Fruit fly (Drosophila melanogaster) whole organism, prepupa: ENCODE data around the gene CG42375.
A peak's percentile ranks its signal among the peaks of the same experiment; 100 is the strongest.

Experiments
- Blimp-1 ChIP-seq: fragments of 200-800 bp; sonication (Bioruptor generic); optimal IDR thresholded peaks from 3 replicates; lab custom pipeline; 2017; ENCODE audit warnings: missing biosample characterization, missing genetic modification characterization, mild to moderate bottlenecking, moderate library complexity, missing genetic modification reagents
- CG10631 ChIP-seq: fragments of 200-800 bp; sonication (Bioruptor generic); optimal IDR thresholded peaks from 2 replicates; lab custom pipeline; 2016; ENCODE audit warnings: missing biosample characterization, missing genetic modification characterization
- CG11294 ChIP-seq: fragments of 200-800 bp; sonication (Bioruptor generic); IDR thresholded peaks from 2 replicates; pipeline ENCODE4 v1.3.6; 2022; ENCODE audit warnings: missing biosample characterization, missing genetic modification characterization
- CG11762 ChIP-seq: fragments of 200-800 bp; sonication (Bioruptor generic); optimal IDR thresholded peaks from 3 replicates; lab custom pipeline; 2016; ENCODE audit warnings: missing biosample characterization, missing genetic modification characterization; ENCODE audit not compliant: insufficient read depth
- CG11902 ChIP-seq: fragments of 200-800 bp; sonication (Bioruptor generic); optimal IDR thresholded peaks from 3 replicates; lab custom pipeline; 2016; ENCODE audit warnings: missing biosample characterization, missing genetic modification characterization
- CG15336 ChIP-seq: fragments of 200-800 bp; sonication (Bioruptor generic); IDR thresholded peaks from 2 replicates; pipeline ENCODE4 v1.3.6; 2022; ENCODE audit warnings: missing biosample characterization, missing genetic modification characterization
- CG1621 ChIP-seq: fragments of 200-800 bp; sonication (Bioruptor generic); optimal IDR thresholded peaks from 3 replicates; lab custom pipeline; 2018; ENCODE audit warnings: missing biosample characterization, mild to moderate bottlenecking, missing genetic modification characterization
- CG16779 ChIP-seq: fragments of 200-800 bp; sonication (Bioruptor generic); optimal IDR thresholded peaks from 3 replicates; lab custom pipeline; 2017; ENCODE audit warnings: missing biosample characterization, mild to moderate bottlenecking, missing genetic modification characterization
- CG3032 ChIP-seq: fragments of 200-800 bp; optimal IDR thresholded peaks from 2 replicates; lab custom pipeline; 2019; ENCODE audit warnings: missing biosample characterization, mild to moderate bottlenecking, missing genetic modification characterization, moderate library complexity
- CG31627 ChIP-seq: fragments of 200-800 bp; sonication (Bioruptor generic); optimal IDR thresholded peaks from 3 replicates; lab custom pipeline; 2016; ENCODE audit warnings: missing biosample characterization, missing genetic modification characterization
- CG34406 ChIP-seq: fragments of 200-800 bp; sonication (Bioruptor generic); optimal IDR thresholded peaks from 3 replicates; lab custom pipeline; 2016; ENCODE audit warnings: missing biosample characterization, missing genetic modification characterization
- CG3919 ChIP-seq: fragments of 200-800 bp; sonication (Bioruptor generic); optimal IDR thresholded peaks from 3 replicates; lab custom pipeline; 2016; ENCODE audit warnings: missing biosample characterization, missing genetic modification characterization
- CG6163 ChIP-seq: fragments of 200-800 bp; sonication (Bioruptor generic); IDR thresholded peaks from 3 replicates; pipeline ENCODE4 v1.3.6; 2022; ENCODE audit warnings: missing biosample characterization, missing genetic modification characterization
- CG6276 ChIP-seq: fragments of 200-800 bp; sonication (Bioruptor generic); optimal IDR thresholded peaks from 2 replicates; lab custom pipeline; 2017; ENCODE audit warnings: missing biosample characterization, mild to moderate bottlenecking, missing genetic modification characterization
- CG6808 ChIP-seq: fragments of 200-800 bp; sonication (Bioruptor generic); optimal IDR thresholded peaks from 3 replicates; lab custom pipeline; 2017; ENCODE audit warnings: missing biosample characterization, missing genetic modification characterization, mild to moderate bottlenecking, moderate library complexity, missing genetic modification reagents
- CG6854 ChIP-seq: fragments of 200-800 bp; sonication (Bioruptor generic); optimal IDR thresholded peaks from 2 replicates; lab custom pipeline; 2017; ENCODE audit warnings: missing biosample characterization, mild to moderate bottlenecking, missing genetic modification characterization
- CG7368 ChIP-seq: fragments of 200-800 bp; sonication (Bioruptor generic); optimal IDR thresholded peaks from 3 replicates; lab custom pipeline; 2016; ENCODE audit warnings: missing biosample characterization, missing genetic modification characterization
- CG8119 ChIP-seq: fragments of 200-800 bp; sonication (Bioruptor generic); IDR thresholded peaks from 3 replicates; pipeline ENCODE4 v1.3.6; 2022; ENCODE audit warnings: missing biosample characterization, missing genetic modification characterization
- CG8319 ChIP-seq: fragments of 200-800 bp; sonication (Bioruptor generic); optimal IDR thresholded peaks from 3 replicates; lab custom pipeline; 2016; ENCODE audit warnings: missing biosample characterization, missing genetic modification characterization
- CG8632 ChIP-seq: fragments of 200-800 bp; sonication (Bioruptor generic); optimal IDR thresholded peaks from 3 replicates; lab custom pipeline; 2016; ENCODE audit warnings: missing biosample characterization, missing genetic modification characterization
- CG9139 ChIP-seq: fragments of 200-800 bp; sonication (Bioruptor generic); optimal IDR thresholded peaks from 3 replicates; lab custom pipeline; 2017; ENCODE audit warnings: missing biosample characterization, mild to moderate bottlenecking, missing genetic modification characterization
- Eip75B ChIP-seq: fragments of 200-800 bp; sonication (Bioruptor generic); optimal IDR thresholded peaks from 3 replicates; lab custom pipeline; 2016; ENCODE audit warnings: missing biosample characterization, missing genetic modification characterization
- Eip78C ChIP-seq: fragments of 200-800 bp; sonication (Bioruptor generic); peaks from one replicate; lab custom pipeline; 2016; ENCODE audit warnings: missing biosample characterization, missing genetic modification characterization
- Eip93F ChIP-seq: fragments of 200-800 bp; sonication (Bioruptor generic); optimal IDR thresholded peaks from 2 replicates; lab custom pipeline; 2016; ENCODE audit warnings: missing biosample characterization, mild to moderate bottlenecking, missing genetic modification characterization
- Ets21C ChIP-seq: fragments of 200-800 bp; sonication (Bioruptor generic); optimal IDR thresholded peaks from 3 replicates; lab custom pipeline; 2016; ENCODE audit warnings: missing biosample characterization, missing genetic modification characterization
- Ets96B ChIP-seq: fragments of 200-800 bp; optimal IDR thresholded peaks from 2 replicates; lab custom pipeline; 2019; ENCODE audit warnings: missing biosample characterization, mild to moderate bottlenecking, missing genetic modification characterization, moderate library complexity
- Gug ChIP-seq: fragments of 200-800 bp; sonication (Bioruptor generic); IDR thresholded peaks from 2 replicates; pipeline ENCODE4 v1.3.6; 2022; ENCODE audit warnings: missing biosample characterization, missing genetic modification characterization
- Hr4 ChIP-seq: fragments of 200-800 bp; sonication (Bioruptor generic); optimal IDR thresholded peaks from 3 replicates; lab custom pipeline; 2016; ENCODE audit warnings: missing biosample characterization, missing genetic modification characterization
- Lpt ChIP-seq: fragments of 200-800 bp; sonication (Bioruptor generic); optimal IDR thresholded peaks from 3 replicates; lab custom pipeline; 2016; ENCODE audit warnings: missing biosample characterization, missing genetic modification characterization
- Met ChIP-seq: fragments of 200-800 bp; sonication (Bioruptor generic); optimal IDR thresholded peaks from 3 replicates; lab custom pipeline; 2016; ENCODE audit warnings: missing biosample characterization, missing genetic modification characterization
- OdsH ChIP-seq: fragments of 200-800 bp; sonication (Bioruptor generic); optimal IDR thresholded peaks from 3 replicates; lab custom pipeline; 2016; ENCODE audit warnings: missing biosample characterization, missing genetic modification characterization
- Smox ChIP-seq: fragments of 200-800 bp; sonication (Bioruptor generic); optimal IDR thresholded peaks from 3 replicates; lab custom pipeline; 2016; ENCODE audit warnings: missing biosample characterization, missing genetic modification characterization
- Sox102F ChIP-seq: fragments of 200-800 bp; sonication (Bioruptor generic); optimal IDR thresholded peaks from 2 replicates; lab custom pipeline; 2016; ENCODE audit warnings: missing biosample characterization, mild to moderate bottlenecking, missing genetic modification characterization
- Sox14 ChIP-seq: fragments of 200-800 bp; sonication (Bioruptor generic); optimal IDR thresholded peaks from 3 replicates; lab custom pipeline; 2016; ENCODE audit warnings: missing biosample characterization, missing genetic modification characterization
- Sox15 ChIP-seq: fragments of 200-800 bp; sonication (Bioruptor generic); optimal IDR thresholded peaks from 3 replicates; lab custom pipeline; 2016; ENCODE audit warnings: missing biosample characterization, missing genetic modification characterization
- achi ChIP-seq: fragments of 200-800 bp; sonication (Bioruptor generic); optimal IDR thresholded peaks from 3 replicates; lab custom pipeline; 2016; ENCODE audit warnings: missing biosample characterization, missing genetic modification characterization
- acj6 ChIP-seq: fragments of 200-800 bp; sonication (Bioruptor generic); optimal IDR thresholded peaks from 3 replicates; lab custom pipeline; 2016; ENCODE audit warnings: missing biosample characterization, missing genetic modification characterization
- cyc ChIP-seq: fragments of 200-800 bp; sonication (Bioruptor generic); optimal IDR thresholded peaks from 3 replicates; lab custom pipeline; 2016; ENCODE audit warnings: missing biosample characterization, missing genetic modification characterization
- dac ChIP-seq: fragments of 200-800 bp; sonication (Bioruptor generic); optimal IDR thresholded peaks from 2 replicates; lab custom pipeline; 2017; ENCODE audit warnings: missing biosample characterization, mild to moderate bottlenecking, missing genetic modification characterization
- dsx ChIP-seq: fragments of 200-800 bp; optimal IDR thresholded peaks from 3 replicates; lab custom pipeline; 2019; ENCODE audit warnings: missing biosample characterization, mild to moderate bottlenecking, missing genetic modification characterization, moderate library complexity; ENCODE audit not compliant: poor library complexity, severe bottlenecking
- eg ChIP-seq: fragments of 200-800 bp; sonication (Bioruptor generic); IDR thresholded peaks from 3 replicates; pipeline ENCODE4 v1.3.6; 2022; ENCODE audit warnings: missing biosample characterization, missing genetic modification characterization
- esn ChIP-seq: fragments of 200-800 bp; sonication (Bioruptor generic); optimal IDR thresholded peaks from 2 replicates; lab custom pipeline; 2016; ENCODE audit warnings: missing biosample characterization, mild to moderate bottlenecking, missing genetic modification characterization, moderate library complexity
- fd85E ChIP-seq: fragments of 200-800 bp; sonication (Bioruptor generic); optimal IDR thresholded peaks from 3 replicates; lab custom pipeline; 2016; ENCODE audit warnings: missing biosample characterization, missing genetic modification characterization
- fkh ChIP-seq: fragments of 200-800 bp; sonication (Bioruptor generic); optimal IDR thresholded peaks from 3 replicates; lab custom pipeline; 2017; ENCODE audit warnings: missing biosample characterization, mild to moderate bottlenecking, missing genetic modification characterization, moderate library complexity
- lz ChIP-seq: fragments of 200-800 bp; sonication (Bioruptor generic); optimal IDR thresholded peaks from 3 replicates; lab custom pipeline; 2016; ENCODE audit warnings: missing biosample characterization, missing genetic modification characterization
- net ChIP-seq: fragments of 200-800 bp; sonication (Bioruptor generic); optimal IDR thresholded peaks from 3 replicates; lab custom pipeline; 2016; ENCODE audit warnings: missing biosample characterization, missing genetic modification characterization
- pdm3 ChIP-seq: fragments of 200-800 bp; sonication (Bioruptor generic); optimal IDR thresholded peaks from 3 replicates; lab custom pipeline; 2016; ENCODE audit warnings: missing biosample characterization, missing genetic modification characterization
- salr ChIP-seq, 2 experiments: fragments of 200-800 bp; sonication (Bioruptor generic); optimal IDR thresholded peaks; 3 replicates each; lab custom pipeline; 2016 to 2018; ENCODE audit warnings: missing biosample characterization in 2 of 2, missing genetic modification characterization in 2 of 2, mild to moderate bottlenecking in 1 of 2
- spab ChIP-seq: fragments of 200-800 bp; sonication (Bioruptor generic); optimal IDR thresholded peaks from 2 replicates; lab custom pipeline; 2017; ENCODE audit warnings: missing biosample characterization, mild to moderate bottlenecking, missing genetic modification characterization, missing genetic modification reagents
- ss ChIP-seq, 2 experiments: fragments of 200-800 bp; sonication (Bioruptor generic); optimal IDR thresholded peaks; 2 replicates in 1 of 2; 3 replicates in 1 of 2; lab custom pipeline; 2017 to 2018; ENCODE audit warnings: mild to moderate bottlenecking in 2 of 2, missing biosample characterization in 2 of 2, missing genetic modification characterization in 2 of 2, moderate library complexity in 1 of 2
- topi ChIP-seq: fragments of 200-800 bp; sonication (Bioruptor generic); optimal IDR thresholded peaks from 3 replicates; lab custom pipeline; 2016; ENCODE audit warnings: missing biosample characterization, missing genetic modification characterization
- vri ChIP-seq: fragments of 200-800 bp; sonication (Bioruptor generic); optimal IDR thresholded peaks from 3 replicates; lab custom pipeline; 2016; ENCODE audit warnings: missing biosample characterization, mild to moderate bottlenecking, missing genetic modification characterization

CG42375 gene

DNA sequence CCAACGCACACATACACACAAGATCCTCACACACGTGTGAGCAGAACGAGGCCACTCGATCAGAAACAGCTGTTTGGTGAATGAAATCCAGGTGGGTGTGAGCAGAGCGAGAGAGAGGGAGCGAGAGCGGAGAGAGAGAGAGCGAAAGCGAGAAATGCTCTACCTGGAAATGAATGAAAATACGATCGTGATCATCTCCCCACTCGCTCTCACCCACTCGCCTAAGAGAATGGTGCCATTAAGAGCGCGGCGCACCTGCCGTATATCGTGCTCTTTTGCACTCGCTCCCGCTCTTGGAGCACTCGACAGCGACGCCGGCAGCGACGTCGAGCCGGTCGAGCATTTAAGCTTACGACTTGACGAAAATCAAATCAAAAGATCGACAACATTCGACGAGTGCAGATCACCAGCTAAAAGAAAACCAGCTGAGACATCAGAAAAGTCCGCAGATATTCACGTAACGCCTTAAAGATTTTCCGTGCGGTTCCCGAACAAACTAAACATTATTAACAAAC is 33.4 kb downstream of the CG42375 start, which contains the start of the genes tal-1A, tal-2A, tal-3A and tal-AA:
Gene tal-1A, plus strand, starts transcription at position 374 of the 515 bp plus-strand sequence.
Gene tal-2A, plus strand, starts transcription at position 374 of the 515 bp plus-strand sequence.
Gene tal-3A, plus strand, starts transcription at position 374 of the 515 bp plus-strand sequence.
Gene tal-AA, plus strand, starts transcription at position 374 of the 515 bp plus-strand sequence.
- TF ChIP-seq CG10631 (GFP tag; lab: Kevin White, UChicago): no peak
- peak; percentile 79 for TF ChIP-seq Sox102F (GFP tag; lab: Kevin White, UChicago)
- no peak for TF ChIP-seq CG1621
- TF ChIP-seq ss (GFP tag; optimal IDR thresholded peaks at IDR 0.05; lab: Kevin White, UChicago): peak; percentile 62
- TF ChIP-seq dsx (GFP tag; lab: Kevin White, UChicago): peak; percentile 30
- peak; percentile 75 for TF ChIP-seq Eip93F (GFP tag; lab: Kevin White, UChicago)
- TF ChIP-seq fkh (GFP tag; lab: Kevin White, UChicago): peak; percentile 23
- no peak for TF ChIP-seq Sox15 (GFP tag; lab: Kevin White, UChicago)
- TF ChIP-seq CG11902 (GFP tag; lab: Kevin White, UChicago): no peak
- TF ChIP-seq CG16779: peak; percentile 61
- no peak for TF ChIP-seq CG31627
- peak; percentile 60 for TF ChIP-seq Eip75B
- TF ChIP-seq CG15336 (GFP tag; lab: Robert Waterston, UW): peak; percentile 74
- no peak for TF ChIP-seq Blimp-1 (GFP tag; lab: Kevin White, UChicago)
- TF ChIP-seq dac (GFP tag; lab: Kevin White, UChicago): no peak
- TF ChIP-seq achi (GFP tag; lab: Kevin White, UChicago): peak; percentile 10
- peak; percentile 30 for TF ChIP-seq Lpt
- no peak for TF ChIP-seq Ets96B
- TF ChIP-seq pdm3 (GFP tag; lab: Kevin White, UChicago): no peak
- peak; percentile 4 for TF ChIP-seq CG34406 (GFP tag; lab: Kevin White, UChicago)
- peak; percentile 11 for TF ChIP-seq Met (GFP tag; lab: Kevin White, UChicago)
- peak; percentile 30 for TF ChIP-seq fd85E
- TF ChIP-seq eg (GFP tag; lab: Robert Waterston, UW): peak; percentile 76; the same call in 2 of the 3 replicates
- TF ChIP-seq CG6163: peak; percentile 57; the same call in 2 of the 3 replicates
- TF ChIP-seq Sox14: peak; percentile 21
- peak; percentile 23 for TF ChIP-seq Smox (GFP tag; lab: Kevin White, UChicago)
- TF ChIP-seq CG9139 (GFP tag; lab: Kevin White, UChicago): peak; percentile 51
- TF ChIP-seq Hr4 (GFP tag; lab: Kevin White, UChicago): no peak
- TF ChIP-seq OdsH (GFP tag; lab: Kevin White, UChicago): no peak
- TF ChIP-seq acj6 (GFP tag; lab: Kevin White, UChicago): no peak
- TF ChIP-seq CG11294 (GFP tag; lab: Robert Waterston, UW): no peak
- peak; percentile 5 for TF ChIP-seq CG11762 (GFP tag; lab: Kevin White, UChicago)
- no peak for TF ChIP-seq topi
- peak; percentile 57; the same call in 1 of the 3 replicates for TF ChIP-seq CG8119 (GFP tag; lab: Robert Waterston, UW)
- TF ChIP-seq CG7368 (GFP tag; lab: Kevin White, UChicago): peak; percentile 7
- peak; percentile 60 for TF ChIP-seq vri (GFP tag; lab: Kevin White, UChicago)
- TF ChIP-seq CG8632 (GFP tag; lab: Kevin White, UChicago): peak; percentile 25
- TF ChIP-seq CG8319 (GFP tag; lab: Kevin White, UChicago): no peak
- no peak for TF ChIP-seq Ets21C (GFP tag; lab: Kevin White, UChicago)
- peak; percentile 84 for TF ChIP-seq Eip78C (GFP tag; lab: Kevin White, UChicago)
- peak; percentile 56 for TF ChIP-seq esn
- peak; percentile 75 for TF ChIP-seq CG6854 (GFP tag; lab: Kevin White, UChicago)
- peak; percentile 51 for TF ChIP-seq CG3919 (GFP tag; lab: Kevin White, UChicago)
- peak; percentile 0 for TF ChIP-seq CG3032
- no peak for TF ChIP-seq spab (GFP tag; lab: Kevin White, UChicago)
- TF ChIP-seq CG6808: peak; percentile 18
- TF ChIP-seq Gug (GFP tag; lab: Robert Waterston, UW): no peak
- TF ChIP-seq cyc (GFP tag; lab: Kevin White, UChicago): peak; percentile 8
- no peak for TF ChIP-seq salr (GFP tag; optimal IDR thresholded peaks at IDR 0.05; lab: Kevin White, UChicago)
- peak; percentile 63 for TF ChIP-seq CG6276 (GFP tag; lab: Kevin White, UChicago)
- no peak for TF ChIP-seq lz
- peak; percentile 64 for TF ChIP-seq net
